Fruit fly (Drosophila melanogaster): ENCODE data around the gene CG7203.
"Not testable (repeated sequence)": the region's sequence is repeated elsewhere in the genome, so short reads cannot be mapped to it uniquely, and the experiment has no call there.

Gene CG7203

dm6 chr2L:7744739-7745138, 8.2 kb downstream of the CG7203 start, which contains the start of gene CG7214:
TSS of gene CG7214 (minus strand) at chr2L:7744839.
- TF ChIP-seq CG8301 (tag; optimal IDR thresholded peaks at IDR 0.05) (no peak), CG34367 (tag; optimal IDR thresholded peaks at IDR 0.05) (no peak), D1 (tag; optimal IDR thresholded peaks at IDR 0.05) (no peak), Ets98B (GFP tag; IDR thresholded peaks at IDR 0.05) (no peak), Snoo (tag; optimal IDR thresholded peaks at IDR 0.05) (no peak)

dm6 chr2L:7744208-7744607, 8.8 kb downstream of the CG7203 start:
- TF ChIP-seq rn (GFP tag; IDR thresholded peaks at IDR 0.05) (peak; percentile 26; the same call in 1 of the 2 replicates), CG17806 (tag; optimal IDR thresholded peaks at IDR 0.05) (no peak)

DNA sequence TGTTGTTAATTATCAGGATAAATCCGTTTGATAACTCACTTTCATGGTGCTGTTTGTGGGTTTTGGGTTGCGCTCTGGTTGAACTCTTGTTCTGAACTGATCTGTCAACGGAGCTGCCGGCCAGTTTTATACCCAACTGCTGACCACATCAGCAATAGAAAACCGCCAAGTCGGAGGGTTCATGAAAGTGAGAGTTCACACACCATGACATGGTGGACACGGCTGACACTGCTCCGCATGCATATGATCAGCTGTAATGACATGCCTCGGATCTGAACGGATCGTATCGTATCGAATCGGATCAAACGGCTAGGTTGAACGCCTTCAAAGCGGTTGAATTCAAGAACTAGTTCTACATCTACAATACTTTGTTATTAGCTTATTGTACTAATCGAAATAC, 11.5 kb downstream of the CG7203 start, which contains the start of gene Acp1:
Acp1 (minus strand) TSS at position 101 of the 400 bp plus-strand sequence.
- TF ChIP-seq CG13204 (GFP tag; optimal IDR thresholded peaks at IDR 0.05) = no peak
- TF ChIP-seq CG8301 (tag; optimal IDR thresholded peaks at IDR 0.05) = no peak
- TF ChIP-seq CG9948 (tag; optimal IDR thresholded peaks at IDR 0.05) = no peak
- TF ChIP-seq rn (GFP tag; IDR thresholded peaks at IDR 0.05) = no peak
- TF ChIP-seq fd96Ca (GFP tag; IDR thresholded peaks at IDR 0.05) = no peak
- no peak for TF ChIP-seq Snoo (tag; optimal IDR thresholded peaks at IDR 0.05)
- no peak for TF ChIP-seq CG14655 (GFP tag; optimal IDR thresholded peaks at IDR 0.05)

- TF ChIP-seq CG15710 (tag; optimal IDR thresholded peaks at IDR 0.05); CG13204 (GFP tag; optimal IDR thresholded peaks at IDR 0.05); Snoo (tag; optimal IDR thresholded peaks at IDR 0.05): not testable (repeated sequence)
These were observed 14.3 kb downstream of the CG7203 start, which contains the start of gene CG31904 for dm6 chr2L:7738709-7739108. TSS of gene CG31904 (minus strand) at chr2L:7738809.

DNA sequence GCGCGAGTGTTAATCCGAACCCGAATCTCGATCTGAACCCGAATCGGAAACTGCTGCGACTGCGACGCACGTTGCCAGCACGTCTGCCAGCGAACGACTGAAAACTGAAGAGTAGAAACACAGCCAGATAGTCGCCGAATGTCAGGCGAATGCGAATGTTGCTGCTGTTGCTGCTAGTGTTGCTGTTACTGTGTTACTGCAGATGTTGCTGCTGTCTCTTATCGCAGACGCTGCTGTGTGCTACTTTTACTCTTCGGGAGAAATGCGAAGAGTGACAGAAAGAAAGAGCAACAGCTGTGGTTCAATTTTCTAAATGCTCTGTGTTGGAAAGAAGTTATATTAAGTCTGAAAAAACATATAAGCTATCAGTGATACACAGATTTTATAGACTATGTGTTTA, 20.4 kb downstream of the CG7203 start, which contains the start of gene CG13796:
CG13796 (minus strand) TSS at position 101 of the 400 bp plus-strand sequence.
- not testable (repeated sequence) for TF ChIP-seq CG17806, CG8301, D1 (tag; optimal IDR thresholded peaks at IDR 0.05)

DNA sequence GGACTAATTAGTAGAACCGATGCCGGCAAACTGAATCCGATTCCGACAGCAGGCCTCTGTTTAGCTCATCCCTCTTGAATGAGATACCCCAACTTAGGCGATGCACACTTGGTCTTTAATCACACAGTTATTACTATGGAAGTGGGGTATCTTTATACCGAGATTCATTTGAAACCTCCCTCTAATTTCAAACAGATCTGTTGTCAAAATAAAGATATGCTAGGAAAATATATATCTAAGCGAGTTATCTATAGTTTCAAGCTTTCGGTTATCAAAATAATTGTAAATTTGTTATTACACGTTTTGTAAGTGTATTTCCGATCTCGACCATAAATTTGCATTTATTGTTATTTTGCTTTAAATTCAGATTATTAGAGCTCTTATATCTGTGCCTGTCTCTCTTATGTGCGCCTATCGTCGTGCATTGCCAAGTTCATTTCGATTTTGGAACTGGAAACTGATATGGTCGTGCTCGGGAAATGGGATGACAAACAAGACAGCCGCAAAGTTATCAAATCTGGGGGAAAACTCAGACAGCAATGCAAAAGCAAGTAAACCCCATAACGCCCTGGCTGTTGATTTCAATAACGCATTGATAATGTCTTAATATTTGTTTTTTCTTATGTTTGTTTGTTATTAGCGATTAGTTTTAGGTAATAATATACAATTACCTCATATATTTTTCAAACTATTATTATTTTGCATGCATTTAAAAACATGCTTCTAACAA, 26.6 kb downstream of the CG7203 start, which contains the start of gene CG13795:
CG13795 (minus strand) TSS at position 31 of the 730 bp plus-strand sequence.
- no peak for TF ChIP-seq fd96Ca (GFP tag; IDR thresholded peaks at IDR 0.05)
- TF ChIP-seq Ets98B (GFP tag; IDR thresholded peaks at IDR 0.05) = no peak
- no peak for TF ChIP-seq CG32121 (GFP tag; IDR thresholded peaks at IDR 0.05)
- TF ChIP-seq CG15710 (tag; optimal IDR thresholded peaks at IDR 0.05) = no peak
- no peak for TF ChIP-seq Snoo (tag; optimal IDR thresholded peaks at IDR 0.05)
- peak; percentile 17 for TF ChIP-seq CG14655 (GFP tag; optimal IDR thresholded peaks at IDR 0.05)

- TF ChIP-seq CG32121 (GFP tag; IDR thresholded peaks at IDR 0.05) = no peak
These were observed 30.3 kb downstream of the CG7203 start, which contains the start of gene CG13794 for dm6 chr2L:7722723-7723122. TSS of gene CG13794 (minus strand) at chr2L:7722823.

DNA sequence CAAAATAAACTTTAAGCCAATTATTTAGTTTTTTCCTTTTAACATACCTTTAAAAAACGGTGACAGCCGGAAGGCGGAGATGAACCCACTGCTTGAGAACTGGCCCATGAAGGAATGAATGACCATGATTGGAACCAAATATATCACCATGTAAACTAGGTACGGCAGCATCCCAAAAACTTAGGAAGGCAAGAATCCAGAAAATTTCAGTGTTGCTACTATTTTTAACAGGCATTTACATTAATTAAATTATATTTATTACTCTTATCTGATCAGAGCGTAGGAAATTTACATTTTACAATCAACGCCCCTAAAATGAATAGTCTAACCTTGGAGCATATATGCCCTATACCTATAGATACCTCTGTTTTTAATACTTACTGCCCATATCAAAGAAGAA, 30.9 kb downstream of the CG7203 start:
- TF ChIP-seq CG4496 (GFP tag; IDR thresholded peaks at IDR 0.05) = no peak
- TF ChIP-seq CG17806 (tag; optimal IDR thresholded peaks at IDR 0.05) = no peak
- TF ChIP-seq rn (GFP tag; IDR thresholded peaks at IDR 0.05) = no peak
- no peak for TF ChIP-seq CG14655 (GFP tag; optimal IDR thresholded peaks at IDR 0.05)
- TF ChIP-seq EcR (GFP tag; optimal IDR thresholded peaks at IDR 0.05) = no peak
- no peak for TF ChIP-seq gl (tag; optimal IDR thresholded peaks at IDR 0.05)
- TF ChIP-seq Snoo (tag; optimal IDR thresholded peaks at IDR 0.05) = no peak
- TF ChIP-seq Pif1A (GFP tag; optimal IDR thresholded peaks at IDR 0.05) = no peak
- no peak for TF ChIP-seq fd96Ca (GFP tag; IDR thresholded peaks at IDR 0.05)

- TF ChIP-seq Pif1A (GFP tag; optimal IDR thresholded peaks at IDR 0.05) (no peak), D1 (tag; optimal IDR thresholded peaks at IDR 0.05) (no peak), CG10348 (GFP tag; IDR thresholded peaks at IDR 0.05) (no peak), CG32121 (GFP tag; IDR thresholded peaks at IDR 0.05) (no peak), fd96Ca (GFP tag; IDR thresholded peaks at IDR 0.05) (no peak), CG8301 (tag; optimal IDR thresholded peaks at IDR 0.05) (no peak), CG17806 (tag; optimal IDR thresholded peaks at IDR 0.05) (no peak), CG15710 (tag; optimal IDR thresholded peaks at IDR 0.05) (no peak), Pif1B (GFP tag; optimal IDR thresholded peaks at IDR 0.05) (no peak), rn (GFP tag; IDR thresholded peaks at IDR 0.05) (no peak), Snoo (tag; optimal IDR thresholded peaks at IDR 0.05) (no peak), CG4496 (GFP tag; IDR thresholded peaks at IDR 0.05) (no peak), EcR (GFP tag; optimal IDR thresholded peaks at IDR 0.05) (no peak)
These were observed 33.6 kb downstream of the CG7203 start, which contains the start of gene CG13793 for dm6 chr2L:7719387-7719786. TSS of gene CG13793 (minus strand) at chr2L:7719487.

Measured in whole organism, pupa.